Fruit fly (Drosophila melanogaster) whole organism, embryonic: ENCODE data around the gene CBP.

Experiments used
- Adf1 ChIP-seq: fragments of 200-800 bp; sonication (Bioruptor generic); IDR thresholded peaks from 2 replicates; pipeline ENCODE4 v1.3.6; 2022; ENCODE audit warnings: missing biosample characterization, missing genetic modification characterization
- Awh ChIP-seq: fragments of 200-800 bp; sonication (Bioruptor generic); IDR thresholded peaks from 2 replicates; pipeline ENCODE4, ENCODE4 v1.3.6; 2022; ENCODE audit warnings: missing biosample characterization, missing genetic modification characterization
- Bdp1 ChIP-seq: fragments of 200-800 bp; sonication (Bioruptor generic); optimal IDR thresholded peaks from 3 replicates; lab custom pipeline; 2016; ENCODE audit warnings: missing biosample characterization, missing genetic modification characterization
- Bgb ChIP-seq: fragments of 200-800 bp; sonication (Bioruptor generic); IDR thresholded peaks from 2 replicates; pipeline ENCODE4 v1.3.6; 2022; ENCODE audit warnings: missing biosample characterization, missing genetic modification characterization; ENCODE audit not compliant: partially characterized antibody
- Bteb2 ChIP-seq: fragments of 200-800 bp; sonication (Bioruptor generic); optimal IDR thresholded peaks from 2 replicates; lab custom pipeline; 2016; ENCODE audit warnings: missing biosample characterization, missing genetic modification characterization
- CG10274 ChIP-seq: fragments of 200-800 bp; sonication (Bioruptor generic); optimal IDR thresholded peaks from 3 replicates; lab custom pipeline; 2017; ENCODE audit warnings: missing biosample characterization, mild to moderate bottlenecking, missing genetic modification characterization
- CG10431 ChIP-seq: fragments of 200-800 bp; sonication (Bioruptor generic); optimal IDR thresholded peaks from 3 replicates; lab custom pipeline; 2018; ENCODE audit warnings: missing biosample characterization, mild to moderate bottlenecking, missing genetic modification characterization
- CG11085 ChIP-seq: fragments of 200-800 bp; sonication (Bioruptor generic); IDR thresholded peaks from 2 replicates; pipeline ENCODE4 v1.3.6; 2022; ENCODE audit warnings: missing biosample characterization, missing genetic modification characterization
- CG11093 ChIP-seq: fragments of 200-800 bp; sonication (Bioruptor generic); IDR thresholded peaks from 3 replicates; pipeline ENCODE4 v1.3.6; 2022; ENCODE audit warnings: missing biosample characterization, missing genetic modification characterization
- CG1602 ChIP-seq: fragments of 200-800 bp; sonication (Bioruptor generic); optimal IDR thresholded peaks from 3 replicates; lab custom pipeline; 2016; ENCODE audit warnings: missing biosample characterization, missing genetic modification characterization
- CG16779 ChIP-seq: fragments of 200-800 bp; sonication (Bioruptor generic); IDR thresholded peaks from 2 replicates; pipeline ENCODE4 v1.3.6; 2022; ENCODE audit warnings: missing biosample characterization, missing genetic modification characterization
- CG1832 ChIP-seq: fragments of 200-800 bp; sonication (Bioruptor generic); optimal IDR thresholded peaks from 2 replicates; lab custom pipeline; 2017; ENCODE audit warnings: missing biosample characterization, mild to moderate bottlenecking, missing genetic modification characterization, inconsistent platforms
- CG18619 ChIP-seq: fragments of 200-800 bp; sonication (Bioruptor generic); optimal IDR thresholded peaks from 3 replicates; lab custom pipeline; 2017; ENCODE audit warnings: missing biosample characterization, mild to moderate bottlenecking, missing genetic modification characterization
- CG2875 ChIP-seq: fragments of 200-800 bp; sonication (Bioruptor generic); optimal IDR thresholded peaks from 2 replicates; lab custom pipeline; 2017; ENCODE audit warnings: missing biosample characterization, mild to moderate bottlenecking, missing genetic modification characterization, missing genetic modification reagents
- CG30020 ChIP-seq: fragments of 200-800 bp; optimal IDR thresholded peaks from 2 replicates; lab custom pipeline; 2019; ENCODE audit warnings: missing biosample characterization, mild to moderate bottlenecking, missing genetic modification characterization, moderate library complexity
- CG33213 ChIP-seq: fragments of 200-800 bp; sonication (Bioruptor generic); optimal IDR thresholded peaks from 3 replicates; lab custom pipeline; 2016; ENCODE audit warnings: missing biosample characterization, missing genetic modification characterization
- CG43689 ChIP-seq: fragments of 200-800 bp; sonication (Bioruptor generic); IDR thresholded peaks from 2 replicates; pipeline ENCODE4 v1.3.6; 2022; ENCODE audit warnings: missing biosample characterization, missing genetic modification characterization
- CG4404 ChIP-seq: fragments of 200-800 bp; sonication (Bioruptor generic); IDR thresholded peaks from 2 replicates; pipeline ENCODE4 v1.3.6; 2022; ENCODE audit warnings: missing biosample characterization, missing genetic modification characterization
- CG4707 ChIP-seq: fragments of 200-800 bp; sonication (Bioruptor generic); optimal IDR thresholded peaks from 2 replicates; lab custom pipeline; 2018; ENCODE audit warnings: missing biosample characterization, mild to moderate bottlenecking, missing genetic modification characterization, moderate library complexity
- CG6654 ChIP-seq: fragments of 200-800 bp; sonication (Bioruptor generic); optimal IDR thresholded peaks from 2 replicates; lab custom pipeline; 2017; ENCODE audit warnings: missing biosample characterization, mild to moderate bottlenecking, missing genetic modification characterization
- CG6689 ChIP-seq: fragments of 200-800 bp; sonication (Bioruptor generic); IDR thresholded peaks from 2 replicates; pipeline ENCODE4 v1.3.6; 2022; ENCODE audit warnings: missing biosample characterization, missing genetic modification characterization
- CG7786 ChIP-seq: fragments of 200-800 bp; sonication (Bioruptor generic); optimal IDR thresholded peaks from 2 replicates; lab custom pipeline; 2016; ENCODE audit warnings: missing biosample characterization, missing genetic modification characterization
- CG9215 ChIP-seq: fragments of 200-800 bp; sonication (Bioruptor generic); IDR thresholded peaks from 2 replicates; pipeline ENCODE4 v1.3.6; 2022; ENCODE audit warnings: missing biosample characterization, missing genetic modification characterization
- CG9876 ChIP-seq: fragments of 200-800 bp; sonication (Bioruptor generic); optimal IDR thresholded peaks from 2 replicates; lab custom pipeline; 2016; ENCODE audit warnings: missing biosample characterization, missing genetic modification characterization
- Gsc ChIP-seq: fragments of 200-800 bp; sonication (Bioruptor generic); IDR thresholded peaks from 2 replicates; pipeline ENCODE4 v1.3.6; 2022; ENCODE audit warnings: missing biosample characterization, missing genetic modification characterization
- Hsf ChIP-seq: fragments of 200-800 bp; sonication (Bioruptor generic); optimal IDR thresholded peaks from 3 replicates; lab custom pipeline; 2016; ENCODE audit warnings: missing biosample characterization, missing genetic modification characterization
- Lim3 ChIP-seq: fragments of 200-800 bp; sonication (Bioruptor generic); IDR thresholded peaks from 2 replicates; pipeline ENCODE4 v1.3.6; 2022; ENCODE audit warnings: missing biosample characterization, missing genetic modification characterization
- MESR4 ChIP-seq: fragments of 200-800 bp; sonication (Bioruptor generic); optimal IDR thresholded peaks from 2 replicates; lab custom pipeline; 2018; ENCODE audit warnings: missing biosample characterization, mild to moderate bottlenecking, missing genetic modification characterization, moderate library complexity
- Oaz ChIP-seq: fragments of 200-800 bp; sonication (Bioruptor generic); IDR thresholded peaks from 2 replicates; pipeline ENCODE4 v1.3.6; 2022; ENCODE audit warnings: missing biosample characterization, missing genetic modification characterization
- Taf1 ChIP-seq: fragments of 200-800 bp; sonication (Bioruptor generic); IDR thresholded peaks from 2 replicates; pipeline ENCODE4 v1.3.6; 2022; ENCODE audit warnings: missing biosample characterization, missing genetic modification characterization
- az2 ChIP-seq: fragments of 200-800 bp; sonication (Bioruptor generic); optimal IDR thresholded peaks from 3 replicates; lab custom pipeline; 2016; ENCODE audit warnings: missing biosample characterization, missing genetic modification characterization
- bbx ChIP-seq: fragments of 200-800 bp; sonication (Bioruptor generic); IDR thresholded peaks from 2 replicates; pipeline ENCODE4 v1.3.6; 2022; ENCODE audit warnings: missing biosample characterization, missing genetic modification characterization; ENCODE audit not compliant: partially characterized antibody
- ci ChIP-seq: fragments of 200-800 bp; sonication (Bioruptor generic); IDR thresholded peaks from 3 replicates; pipeline ENCODE4 v1.3.6; 2022; ENCODE audit warnings: missing biosample characterization, missing genetic modification characterization
- gro ChIP-seq: fragments of 200-800 bp; sonication (Bioruptor generic); optimal IDR thresholded peaks from 2 replicates; lab custom pipeline; 2016; ENCODE audit warnings: missing biosample characterization, missing genetic modification characterization
- her ChIP-seq: fragments of 200-800 bp; sonication (Bioruptor generic); optimal IDR thresholded peaks from 2 replicates; lab custom pipeline; 2016; ENCODE audit warnings: missing biosample characterization, missing genetic modification characterization
- kah ChIP-seq: fragments of 200-800 bp; sonication (Bioruptor generic); optimal IDR thresholded peaks from 2 replicates; lab custom pipeline; 2018; ENCODE audit warnings: missing biosample characterization, mild to moderate bottlenecking, missing genetic modification characterization
- kay ChIP-seq: fragments of 200-800 bp; sonication (Bioruptor generic); optimal IDR thresholded peaks from 2 replicates; lab custom pipeline; 2016; ENCODE audit warnings: missing biosample characterization, missing genetic modification characterization
- lab ChIP-seq: fragments of 200-800 bp; sonication (Bioruptor generic); optimal IDR thresholded peaks from 3 replicates; lab custom pipeline; 2017; ENCODE audit warnings: missing biosample characterization, missing genetic modification characterization, mild to moderate bottlenecking, moderate library complexity, missing genetic modification reagents
- lilli ChIP-seq: fragments of 200-800 bp; sonication (Bioruptor generic); optimal IDR thresholded peaks from 3 replicates; lab custom pipeline; 2016; ENCODE audit warnings: missing biosample characterization, missing genetic modification characterization
- luna ChIP-seq: fragments of 200-800 bp; sonication (Bioruptor generic); optimal IDR thresholded peaks from 2 replicates; lab custom pipeline; 2016; ENCODE audit warnings: missing biosample characterization, missing genetic modification characterization
- org-1 ChIP-seq: fragments of 200-800 bp; sonication (Bioruptor generic); optimal IDR thresholded peaks from 2 replicates; lab custom pipeline; 2017; ENCODE audit warnings: missing biosample characterization, missing genetic modification characterization
- otp ChIP-seq: fragments of 200-800 bp; sonication (Bioruptor generic); IDR thresholded peaks from 3 replicates; pipeline ENCODE4, ENCODE4 v1.3.6; 2022; ENCODE audit warnings: missing biosample characterization, missing genetic modification characterization
- sd ChIP-seq: fragments of 200-800 bp; sonication (Bioruptor generic); optimal IDR thresholded peaks from 3 replicates; lab custom pipeline; 2018; ENCODE audit warnings: missing biosample characterization, mild to moderate bottlenecking, missing genetic modification characterization, moderate library complexity
- sim ChIP-seq: fragments of 200-800 bp; sonication (Bioruptor generic); IDR thresholded peaks from 2 replicates; pipeline ENCODE4 v1.3.6; 2022; ENCODE audit warnings: missing biosample characterization, missing genetic modification characterization
- sisA ChIP-seq: fragments of 200-800 bp; sonication (Bioruptor generic); IDR thresholded peaks from 2 replicates; pipeline ENCODE4 v1.3.6; 2022; ENCODE audit warnings: missing biosample characterization, missing genetic modification characterization
- slbo ChIP-seq: fragments of 200-800 bp; sonication (Bioruptor generic); IDR thresholded peaks from 2 replicates; pipeline ENCODE4 v1.3.6; 2022; ENCODE audit warnings: missing biosample characterization, missing genetic modification characterization
- sna ChIP-seq: fragments of 200-800 bp; sonication (Bioruptor generic); IDR thresholded peaks from 2 replicates; pipeline ENCODE4 v1.3.6; 2022; ENCODE audit warnings: missing biosample characterization, missing genetic modification characterization; ENCODE audit not compliant: partially characterized antibody
- tin ChIP-seq: fragments of 200-800 bp; sonication (Bioruptor generic); optimal IDR thresholded peaks from 3 replicates; lab custom pipeline; 2016; ENCODE audit warnings: missing biosample characterization, missing genetic modification characterization
- wek ChIP-seq: fragments of 200-800 bp; sonication (Bioruptor generic); optimal IDR thresholded peaks from 3 replicates; lab custom pipeline; 2018; ENCODE audit warnings: missing biosample characterization, mild to moderate bottlenecking, missing genetic modification characterization, moderate library complexity

The CBP gene

dm6 chrX:7299399-7300355, 37.5 kb upstream of the CBP start (continued):
- TF ChIP-seq org-1 (GFP tag; lab: Kevin White, UChicago) (peak; percentile 37), CG6689 (GFP tag; lab: Robert Waterston, UW) (peak; percentile 43; the same call in 1 of the 2 replicates), Awh (GFP tag; lab: Robert Waterston, UW) (no peak), kay (GFP tag; lab: Kevin White, UChicago) (peak; percentile 52), her (GFP tag; lab: Kevin White, UChicago) (no peak), CG10274 (GFP tag; lab: Kevin White, UChicago) (peak; percentile 12), Taf1 (GFP tag; lab: Robert Waterston, UW) (0 out of 2 replicates have a peak, but pooled peaks have one; percentile 6), CG11093 (peak; percentile 53; the same call in 2 of the 3 replicates), Adf1 (GFP tag; lab: Robert Waterston, UW) (peak; percentile 87), az2 (GFP tag; lab: Kevin White, UChicago) (peak; percentile 26), CG6654 (GFP tag; lab: Kevin White, UChicago) (no peak), slbo (GFP tag; lab: Robert Waterston, UW) (peak; percentile 58), Gsc (GFP tag; lab: Robert Waterston, UW) (no peak), CG43689 (GFP tag; lab: Robert Waterston, UW) (no peak), otp (GFP tag; lab: Robert Waterston, UW) (0 out of 3 replicates have a peak, but pooled peaks have one; percentile 24), CG1602 (GFP tag; lab: Kevin White, UChicago) (peak; percentile 26), CG9876 (no peak), CG11085 (GFP tag; lab: Robert Waterston, UW) (no peak), bbx (GFP tag; lab: Robert Waterston, UW) (no peak), CG9215 (GFP tag; lab: Robert Waterston, UW) (no peak), Oaz (no peak), sisA (GFP tag; lab: Robert Waterston, UW) (peak; percentile 46; the same call in 1 of the 2 replicates), lab (peak; percentile 68), CG7786 (peak; percentile 38), sim (no peak), luna (GFP tag; lab: Kevin White, UChicago) (no peak), sna (peak; percentile 30; the same call in 1 of the 2 replicates), kah (GFP tag; lab: Kevin White, UChicago) (no peak), Lim3 (no peak), CG4707 (GFP tag; lab: Kevin White, UChicago) (no peak), CG2875 (GFP tag; lab: Kevin White, UChicago) (no peak), wek (GFP tag; lab: Kevin White, UChicago) (no peak), Hsf (peak; percentile 30), CG30020 (tag; lab: Kevin White, UChicago) (no peak), MESR4 (no peak), Bdp1 (no peak), CG10431 (GFP tag; lab: Kevin White, UChicago) (peak; percentile 32), ci (GFP tag; lab: Robert Waterston, UW) (no peak), CG1832 (GFP tag; lab: Kevin White, UChicago) (peak; percentile 58), lilli (GFP tag; lab: Kevin White, UChicago) (peak; percentile 41), Bgb (GFP tag; lab: Robert Waterston, UW) (no peak; the same call in 1 of the 2 replicates), Bteb2 (GFP tag; lab: Kevin White, UChicago) (no peak), CG16779 (GFP tag; lab: Robert Waterston, UW) (no peak), tin (GFP tag; lab: Kevin White, UChicago) (peak; percentile 29), CG18619 (peak; percentile 42), gro (GFP tag; lab: Kevin White, UChicago) (no peak), sd (tag; lab: Kevin White, UChicago) (peak; percentile 83), CG33213 (GFP tag; lab: Kevin White, UChicago) (no peak), CG4404 (GFP tag; lab: Robert Waterston, UW) (0 out of 2 replicates have a peak, but pooled peaks have one; percentile 27)
